Worm (Caenorhabditis elegans): ENCODE measurements around the gene ent-1.

ce11 chrIV:11700752-11701151, 45.5 kb upstream of the ent-1 start, which contains the start of gene dpy-20:
- no peak for TF ChIP-seq nhr-76 (tag; optimal IDR thresholded peaks at IDR 0.05)
- no peak for TF ChIP-seq nhr-23 (tag; optimal IDR thresholded peaks at IDR 0.05)
- TF ChIP-seq nhr-77 (tag; optimal IDR thresholded peaks at IDR 0.05), result no peak
- no peak for TF ChIP-seq egl-27 (tag; optimal IDR thresholded peaks at IDR 0.05)
- TF ChIP-seq R02D3.7 (tag; optimal IDR thresholded peaks at IDR 0.05), result no peak
- peak; percentile 24 for TF ChIP-seq nhr-25 (tag; optimal IDR thresholded peaks at IDR 0.05)
- no peak for TF ChIP-seq ama-1 (optimal IDR thresholded peaks at IDR 0.05)
- no peak for TF ChIP-seq unc-62 (GFP tag; optimal IDR thresholded peaks at IDR 0.05)
- TF ChIP-seq nhr-11 (tag; optimal IDR thresholded peaks at IDR 0.05), result no peak
- TF ChIP-seq daf-12 (tag; optimal IDR thresholded peaks at IDR 0.05), result no peak
- TF ChIP-seq nhr-43 (tag; optimal IDR thresholded peaks at IDR 0.05; ENCODE audit: poor library complexity, severe bottlenecking), result no peak
